Fruit fly (Drosophila melanogaster) whole organism, embryonic: Measurements from ENCODE around the gene Ns4.
A peak's percentile ranks its signal among the peaks of the same experiment; 100 is the strongest.

Source experiments
- B-H1 ChIP-seq: fragments of 200-800 bp; sonication (Bioruptor generic); IDR thresholded peaks from 3 replicates; pipeline ENCODE4 v1.3.6; 2022; ENCODE audit warnings: missing biosample characterization, missing genetic modification characterization
- CG11398 ChIP-seq: fragments of 200-800 bp; sonication (Bioruptor generic); optimal IDR thresholded peaks from 2 replicates; lab custom pipeline; 2016; ENCODE audit warnings: missing biosample characterization, missing genetic modification characterization
- CG12155 ChIP-seq: fragments of 200-800 bp; sonication (Bioruptor generic); optimal IDR thresholded peaks from 3 replicates; lab custom pipeline; 2016; ENCODE audit warnings: missing biosample characterization, missing genetic modification characterization
- CG12236 ChIP-seq: fragments of 200-800 bp; sonication (Bioruptor generic); optimal IDR thresholded peaks from 2 replicates; lab custom pipeline; 2016; ENCODE audit warnings: missing biosample characterization, missing genetic modification characterization
- CG13424 ChIP-seq: fragments of 200-800 bp; sonication (Bioruptor generic); optimal IDR thresholded peaks from 2 replicates; lab custom pipeline; 2019; ENCODE audit warnings: missing biosample characterization, mild to moderate bottlenecking, missing genetic modification characterization, moderate library complexity
- CG15269 ChIP-seq: fragments of 200-800 bp; sonication (Bioruptor generic); optimal IDR thresholded peaks from 2 replicates; lab custom pipeline; 2018; ENCODE audit warnings: missing biosample characterization, mild to moderate bottlenecking, missing genetic modification characterization, moderate library complexity
- CG15514 ChIP-seq: fragments of 200-800 bp; sonication (Bioruptor generic); optimal IDR thresholded peaks from 3 replicates; lab custom pipeline; 2017; ENCODE audit warnings: missing biosample characterization, missing genetic modification characterization, mild to moderate bottlenecking, moderate library complexity, missing genetic modification reagents
- CG16863 ChIP-seq: fragments of 200-800 bp; sonication (Bioruptor generic); optimal IDR thresholded peaks from 3 replicates; lab custom pipeline; 2016; ENCODE audit warnings: missing biosample characterization, missing genetic modification characterization
- CG17385 ChIP-seq: fragments of 200-800 bp; sonication (Bioruptor generic); optimal IDR thresholded peaks from 3 replicates; lab custom pipeline; 2018; ENCODE audit warnings: missing biosample characterization, mild to moderate bottlenecking, missing genetic modification characterization
- CG1792 ChIP-seq: fragments of 200-800 bp; sonication (Bioruptor generic); optimal IDR thresholded peaks from 2 replicates; lab custom pipeline; 2016; ENCODE audit warnings: missing biosample characterization, missing genetic modification characterization
- CG18599 ChIP-seq: fragments of 200-800 bp; sonication (Bioruptor generic); optimal IDR thresholded peaks from 3 replicates; lab custom pipeline; 2017; ENCODE audit warnings: missing biosample characterization, missing genetic modification characterization, mild to moderate bottlenecking, moderate library complexity, missing genetic modification reagents
- CG18619 ChIP-seq: fragments of 200-800 bp; sonication (Bioruptor generic); optimal IDR thresholded peaks from 3 replicates; lab custom pipeline; 2017; ENCODE audit warnings: missing biosample characterization, mild to moderate bottlenecking, missing genetic modification characterization
- CG2129 ChIP-seq: fragments of 200-800 bp; sonication (Bioruptor generic); IDR thresholded peaks from 2 replicates; pipeline ENCODE4 v1.3.6; 2022; ENCODE audit warnings: missing biosample characterization, missing genetic modification characterization; ENCODE audit not compliant: partially characterized antibody
- CG2199 ChIP-seq: fragments of 200-800 bp; sonication (Bioruptor generic); IDR thresholded peaks from 3 replicates; pipeline ENCODE4 v1.3.6; 2022; ENCODE audit warnings: missing biosample characterization, missing genetic modification characterization
- CG2875 ChIP-seq: fragments of 200-800 bp; sonication (Bioruptor generic); optimal IDR thresholded peaks from 2 replicates; lab custom pipeline; 2017; ENCODE audit warnings: missing biosample characterization, mild to moderate bottlenecking, missing genetic modification characterization, missing genetic modification reagents
- CG32772 ChIP-seq: fragments of 200-800 bp; sonication (Bioruptor generic); IDR thresholded peaks from 2 replicates; pipeline ENCODE4 v1.3.6; 2022; ENCODE audit warnings: missing biosample characterization, missing genetic modification characterization
- CG5180 ChIP-seq: fragments of 200-800 bp; sonication (Bioruptor generic); optimal IDR thresholded peaks from 3 replicates; lab custom pipeline; 2017; ENCODE audit warnings: missing biosample characterization, missing genetic modification characterization, mild to moderate bottlenecking, moderate library complexity, missing genetic modification reagents
- CG8388 ChIP-seq: fragments of 200-800 bp; sonication (Bioruptor generic); optimal IDR thresholded peaks from 2 replicates; lab custom pipeline; 2019; ENCODE audit warnings: missing biosample characterization, mild to moderate bottlenecking, missing genetic modification characterization, moderate library complexity
- CG9797 ChIP-seq: fragments of 200-800 bp; sonication (Bioruptor generic); optimal IDR thresholded peaks from 3 replicates; lab custom pipeline; 2018; ENCODE audit warnings: missing biosample characterization, mild to moderate bottlenecking, missing genetic modification characterization
- Chrac-16 ChIP-seq: fragments of 200-800 bp; sonication (Bioruptor generic); optimal IDR thresholded peaks from 3 replicates; lab custom pipeline; 2016; ENCODE audit warnings: missing biosample characterization, missing genetic modification characterization
- D ChIP-seq, 2 experiments: fragments of 200-800 bp in 1 of 2; fragments of >200 bp in 1 of 2; sonication (Bioruptor generic) in 1 of 2; optimal IDR thresholded peaks; 2 replicates in 1 of 2; 3 replicates in 1 of 2; lab custom pipeline; 2017; ENCODE audit warnings: mild to moderate bottlenecking in 1 of 2, missing biosample characterization in 1 of 2, missing genetic modification characterization in 1 of 2, missing genetic modification reagents in 1 of 2
- E2f1 ChIP-seq: fragments of 200-800 bp; sonication (Bioruptor generic); IDR thresholded peaks from 2 replicates; pipeline ENCODE4 v1.3.6; 2022; ENCODE audit warnings: missing biosample characterization, missing genetic modification characterization
- Eip74EF ChIP-seq, 2 experiments: fragments of 200-800 bp in 1 of 2; fragments of >200 bp in 1 of 2; sonication (Bioruptor generic) in 1 of 2; optimal IDR thresholded peaks; 2 replicates each; lab custom pipeline; 2017 to 2019; ENCODE audit warnings: missing biosample characterization in 2 of 2, missing genetic modification characterization in 2 of 2, mild to moderate bottlenecking in 1 of 2, moderate library complexity in 1 of 2
- HmgD ChIP-seq: fragments of 200-800 bp; sonication (Bioruptor generic); optimal IDR thresholded peaks from 3 replicates; lab custom pipeline; 2016; ENCODE audit warnings: missing biosample characterization, missing genetic modification characterization
- Hmr ChIP-seq: fragments of 200-800 bp; sonication (Bioruptor generic); optimal IDR thresholded peaks from 3 replicates; lab custom pipeline; 2017; ENCODE audit warnings: mild to moderate bottlenecking, missing biosample characterization, missing genetic modification reagents, missing genetic modification characterization
- Meics ChIP-seq: fragments of 200-800 bp; sonication (Bioruptor generic); optimal IDR thresholded peaks from 2 replicates; lab custom pipeline; 2017; ENCODE audit warnings: missing biosample characterization, mild to moderate bottlenecking, missing genetic modification characterization
- PHDP ChIP-seq: fragments of 200-800 bp; sonication (Bioruptor generic); optimal IDR thresholded peaks from 3 replicates; lab custom pipeline; 2018; ENCODE audit warnings: missing biosample characterization, mild to moderate bottlenecking, missing genetic modification characterization, moderate library complexity
- Ravus ChIP-seq: fragments of 200-800 bp; sonication (Bioruptor generic); IDR thresholded peaks from 2 replicates; pipeline ENCODE4 v1.3.6; 2022; ENCODE audit warnings: missing biosample characterization, missing genetic modification characterization
- Scr ChIP-seq: fragments of 200-800 bp; sonication (Bioruptor generic); IDR thresholded peaks from 2 replicates; pipeline ENCODE4 v1.3.6; 2022; ENCODE audit warnings: missing biosample characterization, missing genetic modification characterization; ENCODE audit not compliant: partially characterized antibody
- Stat92E ChIP-seq, 3 experiments: fragments of >200 bp in 2 of 3; fragments of 200-800 bp in 1 of 3; sonication (Bioruptor generic) in 1 of 3; optimal IDR thresholded peaks; 2 replicates each; lab custom pipeline; 2017 to 2019; ENCODE audit warnings: missing biosample characterization in 3 of 3, missing genetic modification characterization in 3 of 3, mild to moderate bottlenecking in 1 of 3, moderate library complexity in 1 of 3
- TFAM ChIP-seq: fragments of 200-800 bp; sonication (Bioruptor generic); optimal IDR thresholded peaks from 2 replicates; lab custom pipeline; 2017; ENCODE audit warnings: missing biosample characterization, missing genetic modification characterization, inconsistent platforms
- al ChIP-seq: fragments of 200-800 bp; sonication (Bioruptor generic); IDR thresholded peaks from 2 replicates; pipeline ENCODE4 v1.3.6; 2022; ENCODE audit warnings: missing biosample characterization, missing genetic modification characterization
- ara ChIP-seq: fragments of 200-800 bp; sonication (Bioruptor generic); IDR thresholded peaks from 2 replicates; pipeline ENCODE4 v1.3.6; 2022; ENCODE audit warnings: missing biosample characterization, missing genetic modification characterization
- cato ChIP-seq: fragments of 200-800 bp; sonication (Bioruptor generic); optimal IDR thresholded peaks from 2 replicates; lab custom pipeline; 2016; ENCODE audit warnings: missing biosample characterization, missing genetic modification characterization, borderline replicate concordance
- dan ChIP-seq: fragments of 200-800 bp; sonication (Bioruptor generic); IDR thresholded peaks from 2 replicates; pipeline ENCODE4 v1.3.6; 2022; ENCODE audit warnings: missing biosample characterization, missing genetic modification characterization
- dati ChIP-seq: fragments of 200-800 bp; sonication (Bioruptor generic); IDR thresholded peaks from 2 replicates; pipeline ENCODE4 v1.3.6; 2022; ENCODE audit warnings: missing biosample characterization, missing genetic modification characterization
- dm ChIP-seq: fragments of 200-800 bp; sonication (Bioruptor generic); optimal IDR thresholded peaks from 3 replicates; lab custom pipeline; 2016; ENCODE audit warnings: missing biosample characterization, missing genetic modification characterization
- ems ChIP-seq: fragments of 200-800 bp; sonication (Bioruptor generic); optimal IDR thresholded peaks from 3 replicates; lab custom pipeline; 2016; ENCODE audit warnings: missing biosample characterization, missing genetic modification characterization
- fd3F ChIP-seq: fragments of 200-800 bp; sonication (Bioruptor generic); optimal IDR thresholded peaks from 2 replicates; lab custom pipeline; 2018; ENCODE audit warnings: missing biosample characterization, mild to moderate bottlenecking, missing genetic modification characterization, moderate library complexity
- grn ChIP-seq: fragments of 200-800 bp; sonication (Bioruptor generic); optimal IDR thresholded peaks from 3 replicates; lab custom pipeline; 2017; ENCODE audit warnings: missing biosample characterization, missing genetic modification characterization
- her ChIP-seq: fragments of 200-800 bp; sonication (Bioruptor generic); optimal IDR thresholded peaks from 2 replicates; lab custom pipeline; 2016; ENCODE audit warnings: missing biosample characterization, missing genetic modification characterization
- hth ChIP-seq: fragments of >200 bp; optimal IDR thresholded peaks from 2 replicates; lab custom pipeline; 2017; ENCODE audit warnings: inconsistent platforms
- lilli ChIP-seq: fragments of 200-800 bp; sonication (Bioruptor generic); optimal IDR thresholded peaks from 3 replicates; lab custom pipeline; 2016; ENCODE audit warnings: missing biosample characterization, missing genetic modification characterization
- lov ChIP-seq, 2 experiments: fragments of 200-800 bp in 1 of 2; fragments of >200 bp in 1 of 2; sonication (Bioruptor generic) in 1 of 2; IDR thresholded peaks in 1 of 2; optimal IDR thresholded peaks in 1 of 2; 2 replicates in 1 of 2; 3 replicates in 1 of 2; pipeline versions ENCODE4 v1.3.6 to Lab custom; 2017 to 2022; ENCODE audit warnings: missing biosample characterization in 1 of 2, missing genetic modification characterization in 1 of 2
- pros ChIP-seq: fragments of 200-800 bp; sonication (Bioruptor generic); optimal IDR thresholded peaks from 3 replicates; lab custom pipeline; 2019; ENCODE audit warnings: missing biosample characterization, mild to moderate bottlenecking, missing genetic modification characterization, moderate library complexity
- slbo ChIP-seq: fragments of 200-800 bp; sonication (Bioruptor generic); IDR thresholded peaks from 2 replicates; pipeline ENCODE4 v1.3.6; 2022; ENCODE audit warnings: missing biosample characterization, missing genetic modification characterization
- wdn ChIP-seq: fragments of 200-800 bp; sonication (Bioruptor generic); IDR thresholded peaks from 2 replicates; pipeline ENCODE4 v1.3.6; 2022; ENCODE audit warnings: missing biosample characterization, missing genetic modification characterization
- zf30C ChIP-seq: fragments of 200-800 bp; sonication (Bioruptor generic); optimal IDR thresholded peaks from 3 replicates; lab custom pipeline; 2018; ENCODE audit warnings: missing biosample characterization, mild to moderate bottlenecking, missing genetic modification characterization

Gene Ns4

dm6 chr2L:20734066-20734686, 18.1 kb upstream of the Ns4 start, which contains the start of gene TM9SF2 (continued):
- TF ChIP-seq Eip74EF (GFP tag; optimal IDR thresholded peaks at IDR 0.05; lab: Kevin White, UChicago) (no peak), CG16863 (no peak), D (optimal IDR thresholded peaks at IDR 0.05; lab: Kevin White, UChicago) (peak; percentile 76), D (GFP tag; optimal IDR thresholded peaks at IDR 0.05; lab: Kevin White, UChicago) (no peak), CG15514 (peak; percentile 65), CG2875 (GFP tag; lab: Kevin White, UChicago) (no peak), CG13424 (peak; percentile 49), CG11398 (GFP tag; lab: Kevin White, UChicago) (no peak), slbo (GFP tag; lab: Robert Waterston, UW) (peak; percentile 74), CG32772 (GFP tag; lab: Robert Waterston, UW) (no peak), pros (GFP tag; lab: Kevin White, UChicago) (no peak), grn (GFP tag; lab: Kevin White, UChicago) (no peak), CG12155 (GFP tag; lab: Kevin White, UChicago) (peak; percentile 22), zf30C (GFP tag; lab: Kevin White, UChicago) (no peak), HmgD (peak; percentile 36), CG18619 (GFP tag; lab: Kevin White, UChicago) (no peak), al (GFP tag; lab: Robert Waterston, UW) (0 out of 2 replicates have a peak, but pooled peaks have one; percentile 19), CG2199 (GFP tag; lab: Robert Waterston, UW) (no peak), dan (no peak), CG5180 (no peak), lov (optimal IDR thresholded peaks at IDR 0.05; lab: Kevin White, UChicago) (no peak), lov (GFP tag; IDR thresholded peaks at IDR 0.05; lab: Robert Waterston, UW) (no peak), Chrac-16 (GFP tag; lab: Kevin White, UChicago) (peak; percentile 31), TFAM (GFP tag; lab: Kevin White, UChicago) (no peak), ara (GFP tag; lab: Robert Waterston, UW) (peak; percentile 12; the same call in 1 of the 2 replicates), CG1792 (GFP tag; lab: Kevin White, UChicago) (no peak), E2f1 (GFP tag; lab: Robert Waterston, UW) (no peak), CG17385 (GFP tag; lab: Kevin White, UChicago) (peak; percentile 33), her (GFP tag; lab: Kevin White, UChicago) (no peak), PHDP (tag; lab: Kevin White, UChicago) (no peak), CG9797 (GFP tag; lab: Kevin White, UChicago) (peak; percentile 12), CG12236 (GFP tag; lab: Kevin White, UChicago) (no peak), Meics (GFP tag; lab: Kevin White, UChicago) (peak; percentile 61), Scr (no peak), hth (lab: Kevin White, UChicago) (no peak), lilli (GFP tag; lab: Kevin White, UChicago) (peak; percentile 56), Stat92E (GFP tag; optimal IDR thresholded peaks at IDR 0.05; lab: Kevin White, UChicago) (no peak), dati (GFP tag; lab: Robert Waterston, UW) (no peak), ems (GFP tag; lab: Kevin White, UChicago) (peak; percentile 12), CG18599 (GFP tag; lab: Kevin White, UChicago) (no peak), B-H1 (GFP tag; lab: Robert Waterston, UW) (peak; percentile 12; the same call in 1 of the 3 replicates), CG2129 (GFP tag; lab: Robert Waterston, UW) (no peak), cato (GFP tag; lab: Kevin White, UChicago) (no peak), fd3F (GFP tag; lab: Kevin White, UChicago) (no peak), dm (peak; percentile 7), CG15269 (tag; lab: Kevin White, UChicago) (no peak), Ravus (GFP tag; lab: Robert Waterston, UW) (no peak), Hmr (GFP tag; lab: Kevin White, UChicago) (peak; percentile 22), CG8388 (GFP tag; lab: Kevin White, UChicago) (peak; percentile 25), wdn (GFP tag; lab: Robert Waterston, UW) (no peak)
